Worm (Caenorhabditis elegans): ENCODE results near the gene cut-6.

Gene cut-6

ce11 chrIII:10951713-10952112 lies 40.5 kb downstream of the cut-6 start:
- TF ChIP-seq tbx-11 (GFP tag; IDR thresholded peaks at IDR 0.05) (no peak), hnd-1 (tag; optimal IDR thresholded peaks at IDR 0.05) (no peak), hmbx-1 (tag; optimal IDR thresholded peaks at IDR 0.05) (no peak), B0310.2 (tag; optimal IDR thresholded peaks at IDR 0.05) (no peak), F13C5.2 (tag; optimal IDR thresholded peaks at IDR 0.05) (no peak), hmg-4 (GFP tag; optimal IDR thresholded peaks at IDR 0.05) (no peak), tra-4 (tag; optimal IDR thresholded peaks at IDR 0.05) (no peak), ets-7 (tag; optimal IDR thresholded peaks at IDR 0.05) (no peak), ceh-13 (GFP tag; optimal IDR thresholded peaks at IDR 0.05) (no peak), ama-1 (optimal IDR thresholded peaks at IDR 0.05) (no peak), scrt-1 (GFP tag; IDR thresholded peaks at IDR 0.05) (no peak), sea-1 (GFP tag; conservative IDR thresholded peaks at IDR 0.05) (no peak), ceh-36 (tag; optimal IDR thresholded peaks at IDR 0.05) (no peak), aly-1 (tag; optimal IDR thresholded peaks at IDR 0.05) (no peak), flt-1 (GFP tag; IDR thresholded peaks at IDR 0.05) (no peak), pes-1 (GFP tag; IDR thresholded peaks at IDR 0.05) (no peak), tbx-37 (GFP tag; conservative IDR thresholded peaks at IDR 0.05) (no peak)

- TF ChIP-seq ets-7 (tag; optimal IDR thresholded peaks at IDR 0.05) (no peak), hmbx-1 (tag; optimal IDR thresholded peaks at IDR 0.05) (no peak), hnd-1 (tag; optimal IDR thresholded peaks at IDR 0.05) (no peak), pes-1 (GFP tag; IDR thresholded peaks at IDR 0.05) (no peak), ceh-36 (tag; optimal IDR thresholded peaks at IDR 0.05) (no peak), ama-1 (optimal IDR thresholded peaks at IDR 0.05) (no peak), tbx-11 (GFP tag; IDR thresholded peaks at IDR 0.05) (no peak), tbx-37 (GFP tag; conservative IDR thresholded peaks at IDR 0.05) (no peak), flt-1 (GFP tag; IDR thresholded peaks at IDR 0.05) (no peak), hmg-4 (GFP tag; optimal IDR thresholded peaks at IDR 0.05) (no peak), ceh-13 (GFP tag; optimal IDR thresholded peaks at IDR 0.05) (no peak), tra-4 (tag; optimal IDR thresholded peaks at IDR 0.05) (no peak), sea-1 (GFP tag; conservative IDR thresholded peaks at IDR 0.05) (no peak), scrt-1 (GFP tag; IDR thresholded peaks at IDR 0.05) (no peak)
These were observed 41.9 kb downstream of the cut-6 start, which contains the start of gene zig-5 for ce11 chrIII:10953160-10953559. zig-5 (minus strand) TSS chrIII:10953508.

- no peak for TF ChIP-seq hmbx-1 (tag; optimal IDR thresholded peaks at IDR 0.05)
- no peak for TF ChIP-seq B0310.2 (tag; optimal IDR thresholded peaks at IDR 0.05)
- TF ChIP-seq hnd-1 (tag; optimal IDR thresholded peaks at IDR 0.05), result no peak
- TF ChIP-seq tbx-37 (GFP tag; conservative IDR thresholded peaks at IDR 0.05), result no peak
- no peak for TF ChIP-seq pes-1 (GFP tag; IDR thresholded peaks at IDR 0.05)
- TF ChIP-seq tbx-11 (GFP tag; IDR thresholded peaks at IDR 0.05), result no peak
- TF ChIP-seq sea-1 (GFP tag; conservative IDR thresholded peaks at IDR 0.05), result no peak
- TF ChIP-seq aly-1 (tag; optimal IDR thresholded peaks at IDR 0.05), result no peak
- TF ChIP-seq F13C5.2 (tag; optimal IDR thresholded peaks at IDR 0.05), result no peak
- no peak for TF ChIP-seq ets-7 (tag; optimal IDR thresholded peaks at IDR 0.05)
- TF ChIP-seq hmg-4 (GFP tag; optimal IDR thresholded peaks at IDR 0.05), result no peak
- no peak for TF ChIP-seq ceh-13 (GFP tag; optimal IDR thresholded peaks at IDR 0.05)
- TF ChIP-seq ceh-36 (tag; optimal IDR thresholded peaks at IDR 0.05), result no peak
- TF ChIP-seq tra-4 (tag; optimal IDR thresholded peaks at IDR 0.05), result no peak
- TF ChIP-seq ama-1 (optimal IDR thresholded peaks at IDR 0.05), result no peak
- no peak for TF ChIP-seq flt-1 (GFP tag; IDR thresholded peaks at IDR 0.05)
- no peak for TF ChIP-seq scrt-1 (GFP tag; IDR thresholded peaks at IDR 0.05)
These were observed 46.0 kb downstream of the cut-6 start for ce11 chrIII:10957236-10957635.

ce11 chrIII:10957710-10958109 lies 46.5 kb downstream of the cut-6 start:
- TF ChIP-seq tbx-11 (GFP tag; IDR thresholded peaks at IDR 0.05) (no peak), aly-1 (tag; optimal IDR thresholded peaks at IDR 0.05) (no peak), pes-1 (GFP tag; IDR thresholded peaks at IDR 0.05) (no peak), tbx-37 (GFP tag; conservative IDR thresholded peaks at IDR 0.05) (no peak), B0310.2 (tag; optimal IDR thresholded peaks at IDR 0.05) (no peak), hmg-4 (GFP tag; optimal IDR thresholded peaks at IDR 0.05) (no peak), flt-1 (GFP tag; IDR thresholded peaks at IDR 0.05) (no peak), scrt-1 (GFP tag; IDR thresholded peaks at IDR 0.05) (no peak), hmbx-1 (tag; optimal IDR thresholded peaks at IDR 0.05) (no peak), ceh-36 (tag; optimal IDR thresholded peaks at IDR 0.05) (no peak), tra-4 (tag; optimal IDR thresholded peaks at IDR 0.05) (no peak), ama-1 (optimal IDR thresholded peaks at IDR 0.05) (no peak), sea-1 (GFP tag; conservative IDR thresholded peaks at IDR 0.05) (no peak), ceh-13 (GFP tag; optimal IDR thresholded peaks at IDR 0.05) (no peak), hnd-1 (tag; optimal IDR thresholded peaks at IDR 0.05) (no peak), ets-7 (tag; optimal IDR thresholded peaks at IDR 0.05) (no peak)

- no peak for TF ChIP-seq flt-1 (GFP tag; IDR thresholded peaks at IDR 0.05)
- TF ChIP-seq F13C5.2 (tag; optimal IDR thresholded peaks at IDR 0.05), result no peak
- TF ChIP-seq aly-1 (tag; optimal IDR thresholded peaks at IDR 0.05), result no peak
- TF ChIP-seq pes-1 (GFP tag; IDR thresholded peaks at IDR 0.05), result no peak
- no peak for TF ChIP-seq ceh-13 (GFP tag; optimal IDR thresholded peaks at IDR 0.05)
- no peak for TF ChIP-seq hmg-4 (GFP tag; optimal IDR thresholded peaks at IDR 0.05)
- no peak for TF ChIP-seq tbx-11 (GFP tag; IDR thresholded peaks at IDR 0.05)
- TF ChIP-seq scrt-1 (GFP tag; IDR thresholded peaks at IDR 0.05), result no peak
- no peak for TF ChIP-seq tra-4 (tag; optimal IDR thresholded peaks at IDR 0.05)
- no peak for TF ChIP-seq tbx-37 (GFP tag; conservative IDR thresholded peaks at IDR 0.05)
- TF ChIP-seq ama-1 (optimal IDR thresholded peaks at IDR 0.05), result no peak
- TF ChIP-seq hnd-1 (tag; optimal IDR thresholded peaks at IDR 0.05), result no peak
These were observed 49.1 kb downstream of the cut-6 start for ce11 chrIII:10960387-10960786.

ce11 chrIII:10962910-10963309 lies 51.6 kb downstream of the cut-6 start:
- TF ChIP-seq ama-1 (optimal IDR thresholded peaks at IDR 0.05), result no peak
- TF ChIP-seq F13C5.2 (tag; optimal IDR thresholded peaks at IDR 0.05), result no peak
- no peak for TF ChIP-seq hmbx-1 (tag; optimal IDR thresholded peaks at IDR 0.05)
- TF ChIP-seq tra-4 (tag; optimal IDR thresholded peaks at IDR 0.05), result no peak
- no peak for TF ChIP-seq flt-1 (GFP tag; IDR thresholded peaks at IDR 0.05)
- no peak for TF ChIP-seq hmg-4 (GFP tag; optimal IDR thresholded peaks at IDR 0.05)
- no peak for TF ChIP-seq sea-1 (GFP tag; conservative IDR thresholded peaks at IDR 0.05)
- TF ChIP-seq ets-7 (tag; optimal IDR thresholded peaks at IDR 0.05), result no peak
- TF ChIP-seq ceh-13 (GFP tag; optimal IDR thresholded peaks at IDR 0.05), result no peak
- no peak for TF ChIP-seq tbx-37 (GFP tag; conservative IDR thresholded peaks at IDR 0.05)
- no peak for TF ChIP-seq hnd-1 (tag; optimal IDR thresholded peaks at IDR 0.05)
- TF ChIP-seq ceh-36 (tag; optimal IDR thresholded peaks at IDR 0.05), result no peak
- TF ChIP-seq tbx-11 (GFP tag; IDR thresholded peaks at IDR 0.05), result no peak
- TF ChIP-seq scrt-1 (GFP tag; IDR thresholded peaks at IDR 0.05), result no peak
- no peak for TF ChIP-seq aly-1 (tag; optimal IDR thresholded peaks at IDR 0.05)

Data from whole organism, early embryonic.